Fruit fly (Drosophila melanogaster): ENCODE data around the gene Ccdc85.

dm6 chr2L:2993236-2993635, 5.8 kb upstream of the Ccdc85 start:
- TF ChIP-seq CG4328 (GFP tag; optimal IDR thresholded peaks at IDR 0.05) (peak; percentile 8), CG15269 (tag; optimal IDR thresholded peaks at IDR 0.05) (no peak)

Measured in whole organism, embryonic.